Worm (Caenorhabditis elegans) whole organism, L4 larva: Measurements from ENCODE around the gene toca-1.
A peak's percentile ranks its signal among the peaks of the same experiment; 100 is the strongest.

Source experiments
- F37D6.2 ChIP-seq: sonication (generic microtip); optimal IDR thresholded peaks from 2 replicates; lab custom pipeline; 2016; ENCODE audit warnings: mild to moderate bottlenecking, missing genetic modification characterization, missing compliant biosample characterization
- F44E2.7 ChIP-seq: fragments of 200-800 bp; sonication (Bioruptor generic); IDR thresholded peaks from 2 replicates; pipeline ENCODE4 v2.1.2; 2022; ENCODE audit warnings: missing genetic modification characterization, missing compliant biosample characterization
- R02D3.7 ChIP-seq: fragments of 150-350 bp; sonication (generic microtip); optimal IDR thresholded peaks from 3 replicates; lab custom pipeline; 2014; ENCODE audit warnings: missing biosample characterization, missing genetic modification characterization
- T26A8.4 ChIP-seq: fragments of 200-800 bp; sonication (Bioruptor generic); IDR thresholded peaks from 2 replicates; pipeline ENCODE4 v1.3.6; 2022; ENCODE audit warnings: missing genetic modification characterization, missing compliant biosample characterization
- Y105C5A.15 ChIP-seq: fragments of 200-800 bp; sonication (Bioruptor generic); IDR thresholded peaks from 2 replicates; pipeline ENCODE4 v1.3.6; 2022; ENCODE audit warnings: missing genetic modification characterization, missing compliant biosample characterization
- Y5F2A.4 ChIP-seq: fragments of 200-800 bp; sonication (Bioruptor generic); optimal IDR thresholded peaks from 2 replicates; lab custom pipeline; 2018; ENCODE audit warnings: mild to moderate bottlenecking, missing genetic modification characterization, missing compliant biosample characterization
- Y75B8A.6 ChIP-seq: fragments of 200-800 bp; sonication (Bioruptor generic); IDR thresholded peaks from 2 replicates; pipeline ENCODE4 v1.3.6; 2022; ENCODE audit warnings: missing genetic modification reagents, missing genetic modification characterization, missing compliant biosample characterization
- ZK337.2 ChIP-seq: fragments of 200-800 bp; sonication (Bioruptor generic); IDR thresholded peaks from 2 replicates; pipeline ENCODE4 v1.3.6; 2022; ENCODE audit warnings: missing genetic modification reagents, missing genetic modification characterization, missing compliant biosample characterization
- ceh-20 ChIP-seq: fragments of 200-800 bp; sonication (Bioruptor generic); IDR thresholded peaks from 2 replicates; pipeline ENCODE4 v1.3.6; 2022; ENCODE audit warnings: missing genetic modification reagents, missing genetic modification characterization, missing compliant biosample characterization
- ceh-28 ChIP-seq: fragments of 150-350 bp; optimal IDR thresholded peaks from 2 replicates; lab custom pipeline; 2014; ENCODE audit warnings: missing biosample characterization, missing genetic modification reagents, missing genetic modification characterization
- ceh-32 ChIP-seq: sonication (generic microtip); optimal IDR thresholded peaks from 2 replicates; lab custom pipeline; 2016; ENCODE audit warnings: mild to moderate bottlenecking, missing genetic modification characterization, missing compliant biosample characterization; ENCODE audit not compliant: poor library complexity
- ceh-44 ChIP-seq: fragments of 200-800 bp; sonication (Bioruptor generic); IDR thresholded peaks from 2 replicates; pipeline ENCODE4 v1.3.6; 2022; ENCODE audit warnings: missing genetic modification reagents, missing genetic modification characterization, missing compliant biosample characterization
- ceh-62 ChIP-seq: sonication (generic microtip); optimal IDR thresholded peaks from 2 replicates; lab custom pipeline; 2017; ENCODE audit warnings: missing biosample characterization, missing genetic modification characterization
- cey-2 ChIP-seq: sonication (generic microtip); optimal IDR thresholded peaks from 3 replicates; lab custom pipeline; 2017; ENCODE audit warnings: missing genetic modification characterization, mild to moderate bottlenecking, missing compliant biosample characterization, antibody characterized with exemption, borderline replicate concordance; ENCODE audit not compliant: insufficient read depth
- daf-19 ChIP-seq: fragments of 200-800 bp; sonication (Bioruptor generic); conservative IDR thresholded peaks from 2 replicates; pipeline ENCODE4 v1.3.6; 2022; ENCODE audit warnings: missing genetic modification characterization, missing compliant biosample characterization
- daf-8 ChIP-seq: fragments of 200-800 bp; sonication (Bioruptor generic); IDR thresholded peaks from 2 replicates; pipeline ENCODE4 v1.3.6; 2022; ENCODE audit warnings: missing genetic modification characterization, missing compliant biosample characterization
- dmd-8 ChIP-seq: fragments of 200-800 bp; sonication (Bioruptor generic); IDR thresholded peaks from 2 replicates; pipeline ENCODE4 v1.3.6; 2022; ENCODE audit warnings: missing genetic modification characterization, missing compliant biosample characterization
- dpl-1 ChIP-seq: fragments of 150-350 bp; optimal IDR thresholded peaks from 2 replicates; lab custom pipeline; 2014; ENCODE audit warnings: missing biosample characterization, missing genetic modification reagents, missing genetic modification characterization
- duxl-1 ChIP-seq: sonication (generic microtip); optimal IDR thresholded peaks from 2 replicates; lab custom pipeline; 2016; ENCODE audit warnings: mild to moderate bottlenecking, missing genetic modification characterization, moderate library complexity, missing compliant biosample characterization; ENCODE audit not compliant: poor library complexity
- egl-27 ChIP-seq: sonication (generic microtip); optimal IDR thresholded peaks from 3 replicates; lab custom pipeline; 2017; ENCODE audit warnings: missing biosample characterization, missing genetic modification reagents, missing genetic modification characterization
- fos-1 ChIP-seq: fragments of 150-350 bp; optimal IDR thresholded peaks from 2 replicates; lab custom pipeline; 2014; ENCODE audit warnings: missing biosample characterization, missing genetic modification characterization
- gei-8 ChIP-seq: fragments of 200-800 bp; sonication (Bioruptor generic); optimal IDR thresholded peaks from 2 replicates; lab custom pipeline; 2018; ENCODE audit warnings: mild to moderate bottlenecking, missing genetic modification characterization, missing compliant biosample characterization
- hlh-11 ChIP-seq: fragments of 200-800 bp; sonication (Bioruptor generic); optimal IDR thresholded peaks from 2 replicates; lab custom pipeline; 2018; ENCODE audit warnings: mild to moderate bottlenecking, missing genetic modification characterization, missing compliant biosample characterization
- hlh-30 ChIP-seq: sonication (generic microtip); optimal IDR thresholded peaks from 2 replicates; lab custom pipeline; 2017; ENCODE audit warnings: antibody characterized with exemption, mild to moderate bottlenecking, missing genetic modification characterization, missing compliant biosample characterization; ENCODE audit not compliant: insufficient read depth
- hmg-1.1 ChIP-seq: fragments of 200-800 bp; sonication (Bioruptor generic); IDR thresholded peaks from 2 replicates; pipeline ENCODE4 v1.3.6; 2022; ENCODE audit warnings: missing genetic modification reagents, missing genetic modification characterization, missing compliant biosample characterization
- lin-29 ChIP-seq: fragments of 200-800 bp; sonication (Bioruptor generic); IDR thresholded peaks from 2 replicates; pipeline ENCODE4 v1.3.6; 2022; ENCODE audit warnings: missing genetic modification reagents, missing genetic modification characterization, missing compliant biosample characterization
- lin-39 ChIP-seq: fragments of 150-350 bp; optimal IDR thresholded peaks from 2 replicates; lab custom pipeline; 2014; ENCODE audit warnings: missing biosample characterization, missing genetic modification reagents, missing genetic modification characterization
- madf-5 ChIP-seq, 2 experiments: fragments of 200-800 bp; sonication (Bioruptor generic); IDR thresholded peaks; 2 replicates each; pipeline ENCODE4 v1.3.6; 2022; ENCODE audit warnings: missing compliant biosample characterization in 2 of 2, missing genetic modification characterization in 2 of 2
- mdt-29 ChIP-seq: fragments of 200-800 bp; sonication (Bioruptor generic); IDR thresholded peaks from 2 replicates; pipeline ENCODE4 v1.3.6; 2022; ENCODE audit warnings: missing genetic modification reagents, missing genetic modification characterization, missing compliant biosample characterization
- mep-1 ChIP-seq: fragments of 150-350 bp; sonication (generic microtip); optimal IDR thresholded peaks from 3 replicates; lab custom pipeline; 2014; ENCODE audit warnings: missing biosample characterization, missing genetic modification characterization
- mxl-2 ChIP-seq: fragments of 200-800 bp; sonication (Bioruptor generic); conservative IDR thresholded peaks from 2 replicates; pipeline ENCODE4 v1.3.6; 2022; ENCODE audit warnings: missing genetic modification reagents, missing genetic modification characterization, missing compliant biosample characterization
- nhr-11 ChIP-seq: fragments of 150-350 bp; optimal IDR thresholded peaks from 2 replicates; lab custom pipeline; 2014; ENCODE audit warnings: missing biosample characterization, missing genetic modification characterization
- nhr-237 ChIP-seq: sonication (generic microtip); optimal IDR thresholded peaks from 2 replicates; lab custom pipeline; 2017; ENCODE audit warnings: missing biosample characterization, missing genetic modification characterization
- nhr-25 ChIP-seq: sonication (generic microtip); optimal IDR thresholded peaks from 2 replicates; lab custom pipeline; 2017; ENCODE audit warnings: missing genetic modification characterization, mild to moderate bottlenecking, missing compliant biosample characterization, antibody characterized with exemption, moderate library complexity, borderline replicate concordance; ENCODE audit not compliant: insufficient read depth
- nhr-6 ChIP-seq: fragments of 150-350 bp; optimal IDR thresholded peaks from 2 replicates; lab custom pipeline; 2014; ENCODE audit warnings: missing biosample characterization, missing genetic modification characterization
- nhr-76 ChIP-seq: fragments of 150-350 bp; optimal IDR thresholded peaks from 2 replicates; lab custom pipeline; 2014; ENCODE audit warnings: missing biosample characterization, missing genetic modification characterization
- nhr-77 ChIP-seq: fragments of 150-350 bp; optimal IDR thresholded peaks from 2 replicates; lab custom pipeline; 2014; ENCODE audit warnings: missing biosample characterization, missing genetic modification characterization
- php-3 ChIP-seq: fragments of 200-800 bp; sonication (Bioruptor generic); IDR thresholded peaks from 2 replicates; pipeline ENCODE4 v1.3.6; 2022; ENCODE audit warnings: missing genetic modification reagents, missing genetic modification characterization, missing compliant biosample characterization
- pqm-1 ChIP-seq: sonication (generic microtip); optimal IDR thresholded peaks from 2 replicates; lab custom pipeline; 2017; ENCODE audit warnings: missing biosample characterization, missing genetic modification characterization
- rbr-2 ChIP-seq: sonication (generic microtip); optimal IDR thresholded peaks from 2 replicates; lab custom pipeline; 2016; ENCODE audit warnings: missing genotype, missing genetic modification characterization, missing compliant biosample characterization
- sdz-12 ChIP-seq: fragments of 200-800 bp; sonication (Bioruptor generic); optimal IDR thresholded peaks from 2 replicates; lab custom pipeline; 2018; ENCODE audit warnings: mild to moderate bottlenecking, missing genetic modification characterization, missing compliant biosample characterization
- set-16 ChIP-seq: fragments of 200-800 bp; sonication (Bioruptor generic); IDR thresholded peaks from 2 replicates; pipeline ENCODE4 v1.3.6; 2022; ENCODE audit warnings: missing genetic modification reagents, missing genetic modification characterization, missing compliant biosample characterization
- spr-1 ChIP-seq: sonication (generic microtip); optimal IDR thresholded peaks from 2 replicates; lab custom pipeline; 2016; ENCODE audit warnings: mild to moderate bottlenecking, missing genetic modification characterization, missing compliant biosample characterization
- spr-3 ChIP-seq: fragments of 200-800 bp; sonication (Bioruptor generic); optimal IDR thresholded peaks from 2 replicates; lab custom pipeline; 2018; ENCODE audit warnings: mild to moderate bottlenecking, missing genetic modification characterization, missing compliant biosample characterization
- tra-1 ChIP-seq: fragments of 200-800 bp; sonication (Bioruptor generic); IDR thresholded peaks from 2 replicates; pipeline ENCODE4 v1.3.6; 2022; ENCODE audit warnings: missing genetic modification reagents, missing genetic modification characterization, missing compliant biosample characterization
- unc-62 ChIP-seq, 3 experiments: fragments of 150-350 bp in 1 of 3; sonication (generic microtip); optimal IDR thresholded peaks in 2 of 3; peaks in 1 of 3; 1 replicate in 1 of 3; 2 replicates in 2 of 3; lab custom pipeline; 2014 to 2017; ENCODE audit warnings: missing biosample characterization in 3 of 3, missing genetic modification characterization in 3 of 3, missing genetic modification reagents in 3 of 3, missing genotype in 1 of 3
- zag-1 ChIP-seq: fragments of 150-350 bp; optimal IDR thresholded peaks from 2 replicates; lab custom pipeline; 2014; ENCODE audit warnings: missing biosample characterization, missing genetic modification characterization
- zfp-2 ChIP-seq: sonication (generic microtip); optimal IDR thresholded peaks from 2 replicates; lab custom pipeline; 2016; ENCODE audit warnings: mild to moderate bottlenecking, missing genetic modification characterization, missing compliant biosample characterization
- zip-2 ChIP-seq: fragments of 150-350 bp; optimal IDR thresholded peaks from 2 replicates; lab custom pipeline; 2014; ENCODE audit warnings: missing biosample characterization, missing genetic modification characterization
- ztf-11 ChIP-seq: fragments of 150-350 bp; optimal IDR thresholded peaks from 2 replicates; lab custom pipeline; 2014; ENCODE audit warnings: missing biosample characterization, missing genetic modification characterization
- ztf-7 ChIP-seq: fragments of 150-350 bp; optimal IDR thresholded peaks from 2 replicates; lab custom pipeline; 2014; ENCODE audit warnings: missing biosample characterization, missing genetic modification characterization

toca-1 gene

DNA sequence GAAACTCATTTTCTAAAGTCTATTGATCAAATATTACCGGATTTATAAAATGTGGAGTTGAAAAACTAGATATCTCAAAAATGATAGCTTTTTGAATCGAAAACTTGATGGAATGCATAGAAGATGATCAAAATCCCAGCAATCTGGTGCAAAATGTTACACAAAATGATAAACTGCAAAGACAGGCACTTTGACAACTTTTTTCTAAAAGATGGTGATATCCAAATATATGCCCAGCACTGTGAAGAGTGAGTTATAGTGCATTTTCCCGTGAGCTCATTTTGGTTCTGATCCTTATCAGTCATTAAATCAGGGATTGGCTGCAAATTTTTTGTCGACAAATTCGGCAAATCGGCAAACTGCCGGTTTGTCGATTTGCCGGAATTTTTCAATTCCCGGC, 14.0 kb upstream of the toca-1 start, which contains the start of gene K06A9.3:
K06A9.3 (minus strand) TSS at position 101 of the 400 bp plus-strand sequence.
- TF ChIP-seq ztf-11 (tag; lab: Kevin White, UChicago) (no peak), sdz-12 (no peak), Y105C5A.15 (GFP tag; lab: Robert Waterston, UW) (no peak), hmg-1.1 (GFP tag; lab: Robert Waterston, UW) (no peak), fos-1 (tag; lab: Kevin White, UChicago) (no peak), dpl-1 (GFP tag; lab: Kevin White, UChicago) (no peak), ceh-32 (no peak), ceh-62 (tag; lab: Kevin White, UChicago) (no peak), egl-27 (tag; lab: Kevin White, UChicago) (no peak), nhr-237 (tag; lab: Kevin White, UChicago) (no peak), daf-19 (no peak), mxl-2 (no peak), F37D6.2 (tag; lab: Kevin White, UChicago) (no peak), mep-1 (tag; lab: Kevin White, UChicago) (no peak)

DNA sequence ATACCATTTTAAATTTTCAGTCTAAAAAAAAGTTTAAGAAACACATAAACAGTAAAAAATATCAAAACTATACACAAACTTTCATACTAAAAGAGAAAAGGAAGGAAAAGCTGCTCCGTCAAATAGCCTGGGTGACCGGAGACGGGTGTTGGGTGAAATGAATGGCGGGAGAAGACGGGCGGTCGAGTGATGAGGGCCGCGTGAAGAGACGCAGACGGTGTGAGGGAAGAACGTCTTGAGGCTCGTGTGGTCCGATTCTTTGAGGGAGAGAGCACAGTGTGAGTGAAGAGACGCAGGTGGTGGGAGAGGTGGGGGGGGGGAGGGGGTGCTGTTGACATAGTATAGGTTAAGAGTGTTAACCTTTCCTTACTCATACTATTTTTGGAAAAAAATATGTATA, 7.7 kb upstream of the toca-1 start:
- no peak for TF ChIP-seq mdt-29 (GFP tag; lab: Robert Waterston, UW)
- no peak for TF ChIP-seq Y5F2A.4 (GFP tag; lab: Kevin White, UChicago)
- TF ChIP-seq ceh-28 (tag; lab: Kevin White, UChicago) = no peak
- TF ChIP-seq ceh-62 (tag; lab: Kevin White, UChicago) = no peak
- no peak for TF ChIP-seq rbr-2 (tag; lab: Kevin White, UChicago)
- TF ChIP-seq Y105C5A.15 (GFP tag; lab: Robert Waterston, UW) = no peak
- peak; percentile 63 for TF ChIP-seq hlh-30 (tag; lab: Kevin White, UChicago)
- TF ChIP-seq php-3 (GFP tag; lab: Robert Waterston, UW) = no peak
- TF ChIP-seq nhr-11 (tag; lab: Kevin White, UChicago) = no peak
- TF ChIP-seq R02D3.7 (tag; lab: Kevin White, UChicago) = no peak
- no peak for TF ChIP-seq spr-3 (GFP tag; lab: Kevin White, UChicago)
- TF ChIP-seq cey-2 (tag; lab: Kevin White, UChicago) = no peak
- TF ChIP-seq T26A8.4 (GFP tag; lab: Robert Waterston, UW) = no peak
- TF ChIP-seq zag-1 (tag; lab: Kevin White, UChicago) = no peak
- peak; percentile 16 for TF ChIP-seq nhr-6
- TF ChIP-seq gei-8 (GFP tag; lab: Kevin White, UChicago) = no peak
- no peak for TF ChIP-seq Y75B8A.6
- no peak for TF ChIP-seq tra-1
- peak; percentile 78 for TF ChIP-seq set-16
- no peak for TF ChIP-seq ZK337.2 (GFP tag; lab: Robert Waterston, UW)
- TF ChIP-seq nhr-25 (tag; lab: Kevin White, UChicago) = no peak
- no peak for TF ChIP-seq daf-8 (GFP tag; lab: Robert Waterston, UW)
- no peak for TF ChIP-seq ztf-7
- no peak for TF ChIP-seq spr-1 (tag; lab: Kevin White, UChicago)
- TF ChIP-seq lin-39 (tag; lab: Kevin White, UChicago) = no peak
- TF ChIP-seq ceh-44 (GFP tag; lab: Robert Waterston, UW) = no peak
- no peak for TF ChIP-seq duxl-1 (tag; lab: Kevin White, UChicago)
- TF ChIP-seq nhr-76 (tag; lab: Kevin White, UChicago) = no peak
- TF ChIP-seq pqm-1 (tag; lab: Kevin White, UChicago) = no peak
- TF ChIP-seq F44E2.7 (GFP tag; lab: Robert Waterston, UW) = no peak
- TF ChIP-seq mep-1 (tag; lab: Kevin White, UChicago) = peak; percentile 41
- TF ChIP-seq dmd-8 (GFP tag; lab: Robert Waterston, UW) = no peak
- no peak for TF ChIP-seq lin-29
- TF ChIP-seq hlh-11 = peak; percentile 25
- no peak for TF ChIP-seq unc-62 (GFP tag; optimal IDR thresholded peaks at IDR 0.05 in 1 of 2; lab: Kevin White, UChicago)
- no peak for TF ChIP-seq unc-62 (tag; optimal IDR thresholded peaks at IDR 0.05; lab: Kevin White, UChicago)
- TF ChIP-seq madf-5 (GFP tag; IDR thresholded peaks at IDR 0.05; lab: Robert Waterston, UW) = no peak
- no peak for TF ChIP-seq zip-2 (tag; lab: Kevin White, UChicago)
- TF ChIP-seq ceh-20 (GFP tag; lab: Robert Waterston, UW) = no peak
- TF ChIP-seq zfp-2 (tag; lab: Kevin White, UChicago) = no peak
- TF ChIP-seq nhr-77 = no peak
